Worm (Caenorhabditis elegans): Measurements from ENCODE around the gene grl-5.

- TF ChIP-seq hlh-1 (tag; optimal IDR thresholded peaks at IDR 0.05) (no peak), mep-1 (tag; optimal IDR thresholded peaks at IDR 0.05) (no peak), ces-1 (GFP tag; optimal IDR thresholded peaks at IDR 0.05) (no peak), cnd-1 (tag; optimal IDR thresholded peaks at IDR 0.05) (no peak), ceh-83 (GFP tag; optimal IDR thresholded peaks at IDR 0.05) (no peak), blmp-1 (tag; optimal IDR thresholded peaks at IDR 0.05) (no peak), unc-62 (GFP tag; optimal IDR thresholded peaks at IDR 0.05) (no peak), sptf-1 (tag; optimal IDR thresholded peaks at IDR 0.05) (no peak), zip-8 (tag; optimal IDR thresholded peaks at IDR 0.05) (no peak), lsy-2 (tag; optimal IDR thresholded peaks at IDR 0.05) (no peak)
Measured at ce11 chrV:4407519-4407918, 6.9 kb downstream of the grl-5 start, which contains the start of gene nhr-118.
